Worm (Caenorhabditis elegans) whole organism, L3 larva: ENCODE measurements around the gene srw-54.

Source experiments
- ama-1 ChIP-seq: fragments of 150-350 bp; optimal IDR thresholded peaks from 2 replicates; lab custom pipeline; 2018
- ceh-16 ChIP-seq: sonication (generic microtip); optimal IDR thresholded peaks from 2 replicates; lab custom pipeline; 2017; ENCODE audit warnings: missing biosample characterization, missing genetic modification characterization
- ceh-82 ChIP-seq: fragments of 150-350 bp; optimal IDR thresholded peaks from 2 replicates; lab custom pipeline; 2014; ENCODE audit warnings: missing biosample characterization, missing genetic modification characterization
- ceh-9 ChIP-seq: sonication (generic microtip); optimal IDR thresholded peaks from 2 replicates; lab custom pipeline; 2018; ENCODE audit warnings: missing biosample characterization, missing genetic modification characterization
- egl-27 ChIP-seq: sonication (generic microtip); optimal IDR thresholded peaks from 4 replicates; lab custom pipeline; 2017; ENCODE audit warnings: missing biosample characterization, missing genetic modification reagents, missing genetic modification characterization
- elt-2 ChIP-seq: sonication (generic microtip); optimal IDR thresholded peaks from 2 replicates; lab custom pipeline; 2016; ENCODE audit warnings: missing genetic modification reagents, mild to moderate bottlenecking, missing genetic modification characterization, missing compliant biosample characterization
- elt-3 ChIP-seq, 3 experiments: fragments of 150-350 bp in 1 of 3; sonication (generic microtip) in 2 of 3; optimal IDR thresholded peaks; 2 replicates in 2 of 3; 4 replicates in 1 of 3; lab custom pipeline; 2014 to 2017; ENCODE audit warnings: missing biosample characterization in 3 of 3, missing genetic modification characterization in 3 of 3
- fkh-10 ChIP-seq: sonication (generic microtip); optimal IDR thresholded peaks from 2 replicates; lab custom pipeline; 2017; ENCODE audit warnings: missing biosample characterization, missing genetic modification reagents, missing genetic modification characterization
- fkh-2 ChIP-seq: fragments of 150-350 bp; optimal IDR thresholded peaks from 2 replicates; lab custom pipeline; 2014; ENCODE audit warnings: missing biosample characterization, missing genetic modification reagents, missing genetic modification characterization
- hmg-11 ChIP-seq: sonication (generic microtip); optimal IDR thresholded peaks from 2 replicates; lab custom pipeline; 2016; ENCODE audit warnings: missing genetic modification characterization, missing compliant biosample characterization
- jun-1 ChIP-seq: fragments of 150-350 bp; optimal IDR thresholded peaks from 2 replicates; lab custom pipeline; 2014; ENCODE audit warnings: missing biosample characterization, missing genetic modification reagents, missing genetic modification characterization
- lin-15B ChIP-seq: fragments of 150-350 bp; optimal IDR thresholded peaks from 2 replicates; lab custom pipeline; 2014; ENCODE audit warnings: missing biosample characterization, missing genetic modification characterization
- lsy-12 ChIP-seq: sonication (generic microtip); optimal IDR thresholded peaks from 2 replicates; lab custom pipeline; 2016; ENCODE audit warnings: mild to moderate bottlenecking, missing genetic modification characterization, missing compliant biosample characterization
- mdl-1 ChIP-seq: fragments of 150-350 bp; optimal IDR thresholded peaks from 2 replicates; lab custom pipeline; 2014; ENCODE audit warnings: missing biosample characterization, missing genetic modification characterization
- nfya-1 ChIP-seq: sonication (generic microtip); optimal IDR thresholded peaks from 2 replicates; lab custom pipeline; 2017; ENCODE audit warnings: missing genetic modification characterization, mild to moderate bottlenecking, missing compliant biosample characterization, antibody characterized with exemption, moderate library complexity; ENCODE audit not compliant: insufficient read depth
- nhr-237 ChIP-seq: fragments of 150-350 bp; optimal IDR thresholded peaks from 2 replicates; lab custom pipeline; 2014; ENCODE audit warnings: missing biosample characterization, missing genetic modification characterization
- nhr-28 ChIP-seq: fragments of 150-350 bp; optimal IDR thresholded peaks from 2 replicates; lab custom pipeline; 2014; ENCODE audit warnings: missing biosample characterization, missing genetic modification characterization
- nhr-67 ChIP-seq: fragments of 150-350 bp; optimal IDR thresholded peaks from 2 replicates; lab custom pipeline; 2014; ENCODE audit warnings: missing biosample characterization, missing genetic modification characterization
- pqm-1 ChIP-seq: fragments of 150-350 bp; optimal IDR thresholded peaks from 2 replicates; lab custom pipeline; 2017; ENCODE audit warnings: missing biosample characterization, missing genetic modification characterization, inconsistent platforms
- snpc-4 ChIP-seq: fragments of 150-350 bp; optimal IDR thresholded peaks from 2 replicates; lab custom pipeline; 2014; ENCODE audit warnings: missing biosample characterization, missing genetic modification characterization
- unc-39 ChIP-seq: sonication (generic microtip); optimal IDR thresholded peaks from 4 replicates; lab custom pipeline; 2017; ENCODE audit warnings: missing biosample characterization, missing genetic modification characterization
- unc-62 ChIP-seq: fragments of 150-350 bp; sonication (generic microtip); optimal IDR thresholded peaks from 4 replicates; lab custom pipeline; 2014; ENCODE audit warnings: missing biosample characterization, missing genetic modification reagents, missing genetic modification characterization

Gene srw-54

ce11 chrV:16595140-16595791, 15.9 kb upstream of the srw-54 start, which contains the start of gene cpl-1:
Gene cpl-1, minus strand, starts transcription at chrV:16595346.
- TF ChIP-seq jun-1 (tag; lab: Kevin White, UChicago) (peak; percentile 69), nfya-1 (tag; lab: Kevin White, UChicago) (peak; percentile 16), pqm-1 (tag; lab: Kevin White, UChicago) (peak; percentile 77), lin-15B (tag; lab: Kevin White, UChicago) (no peak), ama-1 (lab: Kevin White, UChicago) (peak; percentile 82), elt-2 (peak; percentile 95), egl-27 (tag; lab: Kevin White, UChicago) (no peak), fkh-2 (tag; lab: Kevin White, UChicago) (no peak)

ce11 chrV:16596102-16596501, 15.0 kb upstream of the srw-54 start:
- no peak for TF ChIP-seq lin-15B (tag; lab: Kevin White, UChicago)
- TF ChIP-seq elt-3 (tag; optimal IDR thresholded peaks at IDR 0.05; lab: Kevin White, UChicago) = peak in 1 of 3 experiments; percentile 9
- TF ChIP-seq ceh-9 (tag; lab: Kevin White, UChicago) = no peak

- no peak for TF ChIP-seq nhr-237 (tag; lab: Kevin White, UChicago)
- no peak for TF ChIP-seq elt-2
Observed at ce11 chrV:16598437-16598836, 12.7 kb upstream of the srw-54 start.

ce11 chrV:16599835-16600234, 11.3 kb upstream of the srw-54 start:
- TF ChIP-seq nfya-1 (tag; lab: Kevin White, UChicago) (peak; percentile 62), nhr-28 (tag; lab: Kevin White, UChicago) (no peak)
- TF ChIP-seq, all 47 proteins: peak for 1

- TF ChIP-seq fkh-10 (no peak), jun-1 (tag; lab: Kevin White, UChicago) (no peak), lin-15B (tag; lab: Kevin White, UChicago) (no peak), nhr-237 (tag; lab: Kevin White, UChicago) (no peak), hmg-11 (tag; lab: Kevin White, UChicago) (no peak)
Observed at ce11 chrV:16600623-16601022, 10.5 kb upstream of the srw-54 start, which contains the start of gene T03E6.9. Gene T03E6.9, minus strand, starts transcription at chrV:16600723.

- TF ChIP-seq fkh-10 (no peak), lin-15B (tag; lab: Kevin White, UChicago) (no peak), ceh-82 (tag; lab: Kevin White, UChicago) (no peak), nfya-1 (tag; lab: Kevin White, UChicago) (no peak), lsy-12 (tag; lab: Kevin White, UChicago) (no peak), ceh-16 (tag; lab: Kevin White, UChicago) (no peak), egl-27 (tag; lab: Kevin White, UChicago) (no peak), nhr-67 (no peak), unc-62 (GFP tag; lab: Kevin White, UChicago) (no peak), snpc-4 (tag; lab: Kevin White, UChicago) (no peak), ama-1 (lab: Kevin White, UChicago) (no peak), elt-3 (tag; optimal IDR thresholded peaks at IDR 0.05; lab: Kevin White, UChicago) (no peak), unc-39 (tag; lab: Kevin White, UChicago) (no peak)
Observed at ce11 chrV:16603102-16603501, 8.0 kb upstream of the srw-54 start, which contains the start of gene T03E6.8. Gene T03E6.8, minus strand, starts transcription at chrV:16603202.

ce11 chrV:16604301-16604700, 6.8 kb upstream of the srw-54 start:
- TF ChIP-seq hmg-11 (tag; lab: Kevin White, UChicago) (no peak), elt-2 (peak; percentile 42), pqm-1 (tag; lab: Kevin White, UChicago) (peak; percentile 56)

- no peak for TF ChIP-seq lin-15B (tag; lab: Kevin White, UChicago)
- no peak for TF ChIP-seq jun-1 (tag; lab: Kevin White, UChicago)
- TF ChIP-seq elt-2 = peak; percentile 50
- TF ChIP-seq mdl-1 (tag; lab: Kevin White, UChicago) = no peak
- peak; percentile 0 for TF ChIP-seq pqm-1 (tag; lab: Kevin White, UChicago)
Observed at ce11 chrV:16605463-16605862, 5.7 kb upstream of the srw-54 start.
